Worm (Caenorhabditis elegans): ENCODE results near the gene tbc-20.

Gene tbc-20

DNA sequence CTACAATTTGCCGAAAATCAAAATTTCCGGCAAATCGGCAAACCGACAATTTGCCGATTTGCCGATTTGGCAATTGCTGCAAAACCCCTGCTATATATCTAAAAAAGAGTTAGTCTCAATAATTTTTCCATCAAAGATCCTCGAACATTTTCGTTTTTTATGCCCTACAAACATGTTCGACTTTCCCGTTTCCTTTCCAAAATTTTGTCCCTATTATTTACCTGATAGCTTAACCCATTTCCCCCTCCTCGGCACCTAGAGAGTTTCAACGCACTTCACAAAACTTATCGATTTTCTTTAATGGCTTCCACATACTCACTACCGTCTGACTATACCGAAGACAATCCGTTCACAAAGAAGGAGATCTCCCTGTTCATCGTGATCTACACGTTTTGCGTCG is 10.4 kb downstream of the tbc-20 start, which contains the start of gene W01D2.6:
Gene W01D2.6, plus strand, starts transcription at position 301 of the 400 bp plus-strand sequence.
- TF ChIP-seq C08G9.2 (tag; optimal IDR thresholded peaks at IDR 0.05) (no peak), ceh-18 (tag; optimal IDR thresholded peaks at IDR 0.05) (no peak), hlh-8 (tag; optimal IDR thresholded peaks at IDR 0.05) (no peak), Y22D7AL.16 (tag; optimal IDR thresholded peaks at IDR 0.05) (no peak), sox-4 (tag; optimal IDR thresholded peaks at IDR 0.05) (no peak), che-1 (tag; optimal IDR thresholded peaks at IDR 0.05) (no peak), sox-2 (GFP tag; IDR thresholded peaks at IDR 0.05) (no peak), hlh-15 (tag; optimal IDR thresholded peaks at IDR 0.05) (no peak), ceh-6 (GFP tag; optimal IDR thresholded peaks at IDR 0.05) (no peak), pha-2 (tag; optimal IDR thresholded peaks at IDR 0.05) (no peak)

DNA sequence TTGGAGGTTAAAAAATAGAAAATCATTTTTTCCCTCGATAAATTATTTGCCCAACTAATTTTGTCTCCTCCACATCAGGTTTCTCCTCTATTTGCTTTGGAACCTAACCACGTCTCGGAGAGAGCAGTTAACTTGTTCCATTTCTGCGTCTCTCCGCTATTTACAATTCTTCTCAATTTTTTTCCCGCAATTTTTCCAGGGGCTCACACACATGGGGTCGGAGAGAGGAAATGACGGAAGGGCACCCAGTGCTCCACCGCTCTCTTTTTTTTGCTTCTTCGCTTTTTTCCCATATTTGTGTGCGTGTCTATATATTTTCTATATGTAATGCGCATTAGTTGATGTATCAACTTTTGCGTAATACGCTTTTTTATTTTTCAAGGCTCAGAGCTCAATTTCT is 12.3 kb downstream of the tbc-20 start:
- TF ChIP-seq pha-4 (tag; optimal IDR thresholded peaks at IDR 0.05) = no peak
- peak; percentile 41 for TF ChIP-seq unc-42 (tag; optimal IDR thresholded peaks at IDR 0.05)
- peak; percentile 4 for TF ChIP-seq ceh-18 (tag; optimal IDR thresholded peaks at IDR 0.05)

DNA sequence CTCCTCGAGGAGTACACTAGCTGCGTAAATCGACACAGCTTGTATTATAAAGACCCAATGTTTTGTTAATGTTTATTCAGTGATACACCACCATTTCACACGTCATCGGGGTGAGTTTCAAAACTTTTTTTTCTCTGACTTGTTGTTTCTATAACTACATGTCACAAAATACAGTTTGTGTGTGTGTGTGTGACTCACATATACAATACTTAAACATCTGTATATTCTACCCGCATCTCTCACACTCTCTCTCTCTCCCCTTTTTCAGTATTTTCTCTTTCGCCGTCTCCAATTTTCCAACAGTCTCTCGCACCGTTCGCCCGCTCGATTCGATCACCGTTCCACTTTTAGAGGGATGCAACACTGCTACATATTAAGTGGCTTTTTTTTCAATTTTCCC is 13.2 kb downstream of the tbc-20 start:
- TF ChIP-seq unc-55 (GFP tag; optimal IDR thresholded peaks at IDR 0.05) = no peak
- TF ChIP-seq C08G9.2 (tag; optimal IDR thresholded peaks at IDR 0.05) = no peak
- no peak for TF ChIP-seq C38D4.7 (GFP tag; optimal IDR thresholded peaks at IDR 0.05)
- TF ChIP-seq mec-3 (tag; optimal IDR thresholded peaks at IDR 0.05; ENCODE audit: borderline replicate concordance) = no peak
- TF ChIP-seq ceh-45 (GFP tag; IDR thresholded peaks at IDR 0.05) = no peak
- no peak for TF ChIP-seq pat-9 (tag; optimal IDR thresholded peaks at IDR 0.05)
- no peak for TF ChIP-seq eyg-1 (tag; optimal IDR thresholded peaks at IDR 0.05)
- no peak for TF ChIP-seq hlh-13 (GFP tag; optimal IDR thresholded peaks at IDR 0.05)

DNA sequence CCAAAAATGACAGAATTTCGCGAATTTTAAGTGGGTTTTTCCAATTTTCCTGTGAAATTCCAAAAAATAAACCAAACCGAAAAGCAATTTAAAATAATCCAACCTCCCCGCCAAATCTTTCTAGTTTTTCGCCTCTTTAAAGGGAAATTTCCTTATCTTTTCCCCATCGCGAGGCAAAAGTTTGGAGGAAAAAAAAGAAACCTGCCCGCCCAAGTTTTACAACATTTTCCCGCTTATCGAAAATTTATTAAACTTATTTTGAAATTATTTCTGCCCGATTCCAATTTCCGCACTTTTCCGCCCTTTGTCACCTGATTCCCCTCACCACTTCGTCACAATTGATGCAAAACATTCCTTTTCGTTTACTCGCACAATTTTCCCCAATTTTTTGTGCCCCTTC is 14.0 kb downstream of the tbc-20 start, which contains the start of gene osta-3:
Gene osta-3, plus strand, starts transcription at position 301 of the 400 bp plus-strand sequence.
- TF ChIP-seq K02D7.2 (tag; optimal IDR thresholded peaks at IDR 0.05) = no peak
- TF ChIP-seq ceh-19 (GFP tag; optimal IDR thresholded peaks at IDR 0.05) = no peak
- TF ChIP-seq tbx-7 (tag; optimal IDR thresholded peaks at IDR 0.05) = no peak
- TF ChIP-seq rnt-1 (tag; optimal IDR thresholded peaks at IDR 0.05) = no peak
- TF ChIP-seq ceh-18 (tag; optimal IDR thresholded peaks at IDR 0.05) = no peak
- TF ChIP-seq pax-1 (tag; optimal IDR thresholded peaks at IDR 0.05) = no peak
- TF ChIP-seq C08G9.2 (tag; optimal IDR thresholded peaks at IDR 0.05) = no peak
- TF ChIP-seq pros-1 (tag; optimal IDR thresholded peaks at IDR 0.05) = no peak
- no peak for TF ChIP-seq Y22D7AL.16 (tag; optimal IDR thresholded peaks at IDR 0.05)
- TF ChIP-seq unc-42 (tag; optimal IDR thresholded peaks at IDR 0.05) = no peak
- TF ChIP-seq zip-5 (tag; optimal IDR thresholded peaks at IDR 0.05) = no peak
- TF ChIP-seq ceh-14 (tag; optimal IDR thresholded peaks at IDR 0.05) = no peak
- TF ChIP-seq madf-2 (tag; optimal IDR thresholded peaks at IDR 0.05) = no peak
- no peak for TF ChIP-seq syd-9 (tag; optimal IDR thresholded peaks at IDR 0.05)
- TF ChIP-seq hlh-6 (tag; optimal IDR thresholded peaks at IDR 0.05) = no peak
- TF ChIP-seq ceh-6 (GFP tag; optimal IDR thresholded peaks at IDR 0.05) = no peak
- no peak for TF ChIP-seq C38D4.7 (GFP tag; optimal IDR thresholded peaks at IDR 0.05)
- TF ChIP-seq fkh-10 (GFP tag; optimal IDR thresholded peaks at IDR 0.05) = no peak

DNA sequence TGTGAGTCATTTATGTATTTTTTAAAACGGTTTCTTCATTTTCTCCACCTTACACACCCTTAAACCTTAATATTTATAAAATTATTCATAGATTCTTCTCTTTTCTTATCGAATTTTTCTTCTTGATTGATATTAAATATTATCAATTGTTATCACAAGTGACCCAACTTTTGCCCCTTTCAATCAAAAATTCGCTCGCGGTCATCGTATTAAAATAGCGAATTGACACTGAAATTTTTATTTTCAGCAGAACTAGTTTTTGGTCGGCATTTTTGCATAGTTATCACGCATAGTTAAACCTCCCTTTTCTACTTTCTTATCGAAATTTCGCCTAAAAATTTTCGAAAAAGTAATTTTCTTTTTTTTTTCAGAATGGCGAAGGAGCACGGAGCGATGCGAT is 14.4 kb downstream of the tbc-20 start:
- TF ChIP-seq pha-4 (tag; optimal IDR thresholded peaks at IDR 0.05) (no peak), elt-2 (tag; optimal IDR thresholded peaks at IDR 0.05) (peak; percentile 38)

DNA sequence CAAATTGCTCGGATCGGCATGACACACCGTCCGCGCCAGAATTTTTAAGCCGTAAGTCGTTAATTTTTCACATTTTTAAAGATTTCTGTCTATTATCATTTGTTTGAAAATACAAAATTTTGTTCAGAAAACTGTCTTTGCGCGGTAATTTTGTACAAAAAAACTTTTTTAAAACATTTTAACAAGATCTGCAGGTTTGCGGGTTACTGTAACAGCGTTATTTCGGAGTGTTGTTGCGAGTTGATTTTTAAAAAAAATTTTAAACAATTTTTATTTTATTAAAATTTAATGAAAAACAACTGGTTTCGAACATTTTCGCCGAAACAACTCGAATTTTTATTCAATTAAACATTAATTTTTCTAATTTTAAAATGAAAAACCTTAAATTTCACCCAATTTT is 14.8 kb downstream of the tbc-20 start:
- TF ChIP-seq pha-2 (tag; optimal IDR thresholded peaks at IDR 0.05) (no peak), unc-3 (GFP tag; conservative IDR thresholded peaks at IDR 0.05) (no peak), unc-3 (tag; optimal IDR thresholded peaks at IDR 0.05) (no peak), F13H6.1 (tag; optimal IDR thresholded peaks at IDR 0.05) (no peak), pqm-1 (tag; optimal IDR thresholded peaks at IDR 0.05) (no peak), zip-5 (tag; optimal IDR thresholded peaks at IDR 0.05) (no peak), pha-4 (tag; optimal IDR thresholded peaks at IDR 0.05) (no peak), pros-1 (tag; optimal IDR thresholded peaks at IDR 0.05) (no peak)

Measured in whole organism, late embryonic.